Fruit fly (Drosophila melanogaster) whole organism, wandering third instar larva: Measurements from ENCODE around the gene CG31693.

ENCODE experiments used
- Jra ChIP-seq: sonication (Bioruptor generic); optimal IDR thresholded peaks from 2 replicates; lab custom pipeline; 2016; ENCODE audit warnings: missing biosample characterization, missing genetic modification characterization
- dsf ChIP-seq: sonication (Bioruptor generic); optimal IDR thresholded peaks from 2 replicates; lab custom pipeline; 2016; ENCODE audit warnings: missing biosample characterization, missing genetic modification characterization, borderline replicate concordance
- h ChIP-seq: fragments of 200-800 bp; sonication (Bioruptor generic); optimal IDR thresholded peaks from 3 replicates; lab custom pipeline; 2016; ENCODE audit warnings: missing biosample characterization, mild to moderate bottlenecking, missing genetic modification characterization

- no peak for TF ChIP-seq dsf (GFP tag; lab: Kevin White, UChicago)
- peak; percentile 43 for TF ChIP-seq h (GFP tag; lab: Kevin White, UChicago)
- TF ChIP-seq Jra (GFP tag; lab: Kevin White, UChicago): peak; percentile 69
Measured at dm6 chr2L:22018861-22019270, 3.9 kb downstream of the CG31693 start, which contains the start of gene tio.
